Fruit fly (Drosophila melanogaster) whole organism, embryonic: ENCODE results near the gene CG33281.
A peak's percentile ranks its signal among the peaks of the same experiment; 100 is the strongest.

Experiments used
- Abd-B ChIP-seq: fragments of 200-800 bp; sonication (Bioruptor generic); optimal IDR thresholded peaks from 2 replicates; lab custom pipeline; 2018; ENCODE audit warnings: missing biosample characterization, mild to moderate bottlenecking, missing genetic modification characterization, moderate library complexity
- C15 ChIP-seq: fragments of 200-800 bp; sonication (Bioruptor generic); IDR thresholded peaks from 3 replicates; pipeline ENCODE4 v1.3.6; 2022; ENCODE audit warnings: missing biosample characterization, missing genetic modification characterization
- CG10147 ChIP-seq: fragments of 200-800 bp; sonication (Bioruptor generic); optimal IDR thresholded peaks from 2 replicates; lab custom pipeline; 2019; ENCODE audit warnings: missing biosample characterization, mild to moderate bottlenecking, missing genetic modification characterization, moderate library complexity
- CG10267 ChIP-seq: fragments of 200-800 bp; sonication (Bioruptor generic); optimal IDR thresholded peaks from 2 replicates; lab custom pipeline; 2018; ENCODE audit warnings: missing biosample characterization, mild to moderate bottlenecking, missing genetic modification characterization, moderate library complexity
- CG10462 ChIP-seq: fragments of 200-800 bp; sonication (Bioruptor generic); optimal IDR thresholded peaks from 2 replicates; lab custom pipeline; 2016; ENCODE audit warnings: missing biosample characterization, missing genetic modification characterization
- CG11696 ChIP-seq: fragments of 200-800 bp; sonication (Bioruptor generic); IDR thresholded peaks from 2 replicates; pipeline ENCODE4 v1.3.6; 2022; ENCODE audit warnings: missing biosample characterization, missing genetic modification characterization
- CG12744 ChIP-seq: fragments of 200-800 bp; sonication (Bioruptor generic); optimal IDR thresholded peaks from 2 replicates; lab custom pipeline; 2016; ENCODE audit warnings: missing biosample characterization, missing genetic modification characterization
- CG13624 ChIP-seq: fragments of 200-800 bp; sonication (Bioruptor generic); optimal IDR thresholded peaks from 2 replicates; lab custom pipeline; 2016; ENCODE audit warnings: missing biosample characterization, missing genetic modification characterization
- CG14667 ChIP-seq: fragments of 200-800 bp; sonication (Bioruptor generic); IDR thresholded peaks from 2 replicates; pipeline ENCODE4 v1.3.6; 2022; ENCODE audit warnings: missing biosample characterization, missing genetic modification characterization
- CG1602 ChIP-seq: fragments of 200-800 bp; sonication (Bioruptor generic); optimal IDR thresholded peaks from 3 replicates; lab custom pipeline; 2016; ENCODE audit warnings: missing biosample characterization, missing genetic modification characterization
- CG32772 ChIP-seq: fragments of 200-800 bp; sonication (Bioruptor generic); IDR thresholded peaks from 2 replicates; pipeline ENCODE4 v1.3.6; 2022; ENCODE audit warnings: missing biosample characterization, missing genetic modification characterization
- CG3995 ChIP-seq: fragments of 200-800 bp; sonication (Bioruptor generic); optimal IDR thresholded peaks from 3 replicates; lab custom pipeline; 2016; ENCODE audit warnings: missing biosample characterization, missing genetic modification characterization
- CG42726 ChIP-seq: fragments of 200-800 bp; sonication (Bioruptor generic); IDR thresholded peaks from 2 replicates; pipeline ENCODE4 v1.3.6; 2022; ENCODE audit warnings: missing biosample characterization, missing genetic modification characterization; ENCODE audit not compliant: partially characterized antibody
- CG4730 ChIP-seq: fragments of 200-800 bp; sonication (Bioruptor generic); IDR thresholded peaks from 2 replicates; pipeline ENCODE4 v1.3.6; 2022; ENCODE audit warnings: missing biosample characterization, missing genetic modification characterization
- CG8089 ChIP-seq: fragments of 200-800 bp; sonication (Bioruptor generic); optimal IDR thresholded peaks from 3 replicates; lab custom pipeline; 2016; ENCODE audit warnings: missing biosample characterization, missing genetic modification characterization
- CG8944 ChIP-seq: fragments of 200-800 bp; sonication (Bioruptor generic); optimal IDR thresholded peaks from 3 replicates; lab custom pipeline; 2016; ENCODE audit warnings: missing biosample characterization, missing genetic modification characterization
- CG9817 ChIP-seq: fragments of 200-800 bp; sonication (Bioruptor generic); optimal IDR thresholded peaks from 2 replicates; lab custom pipeline; 2018; ENCODE audit warnings: missing biosample characterization, mild to moderate bottlenecking, missing genetic modification characterization, moderate library complexity
- Dp ChIP-seq: fragments of 200-800 bp; sonication (Bioruptor generic); optimal IDR thresholded peaks from 2 replicates; lab custom pipeline; 2018; ENCODE audit warnings: missing biosample characterization, mild to moderate bottlenecking, missing genetic modification characterization, moderate library complexity
- E2f1 ChIP-seq: fragments of 200-800 bp; sonication (Bioruptor generic); IDR thresholded peaks from 2 replicates; pipeline ENCODE4 v1.3.6; 2022; ENCODE audit warnings: missing biosample characterization, missing genetic modification characterization
- E2f2 ChIP-seq: fragments of 200-800 bp; sonication (Bioruptor generic); IDR thresholded peaks from 2 replicates; pipeline ENCODE4 v1.3.6; 2022; ENCODE audit warnings: missing biosample characterization, missing genetic modification characterization
- Fer3 ChIP-seq: fragments of 200-800 bp; sonication (Bioruptor generic); optimal IDR thresholded peaks from 2 replicates; lab custom pipeline; 2018; ENCODE audit warnings: missing biosample characterization, mild to moderate bottlenecking, missing genetic modification characterization, moderate library complexity
- Hmx ChIP-seq: fragments of 200-800 bp; sonication (Bioruptor generic); optimal IDR thresholded peaks from 2 replicates; lab custom pipeline; 2016; ENCODE audit warnings: missing biosample characterization, missing genetic modification characterization
- MTF-1 ChIP-seq: fragments of 200-800 bp; sonication (Bioruptor generic); optimal IDR thresholded peaks from 2 replicates; lab custom pipeline; 2018; ENCODE audit warnings: missing biosample characterization, mild to moderate bottlenecking, missing genetic modification characterization, borderline replicate concordance
- Mad ChIP-seq: fragments of 200-800 bp; sonication (Bioruptor generic); optimal IDR thresholded peaks from 2 replicates; lab custom pipeline; 2016; ENCODE audit warnings: missing biosample characterization, missing genetic modification characterization
- Meics ChIP-seq: fragments of 200-800 bp; sonication (Bioruptor generic); optimal IDR thresholded peaks from 2 replicates; lab custom pipeline; 2017; ENCODE audit warnings: missing biosample characterization, mild to moderate bottlenecking, missing genetic modification characterization
- Nf-YC ChIP-seq: fragments of 200-800 bp; optimal IDR thresholded peaks from 3 replicates; lab custom pipeline; 2019; ENCODE audit warnings: missing biosample characterization, mild to moderate bottlenecking, missing genetic modification characterization, moderate library complexity
- Ssrp ChIP-seq: fragments of 200-800 bp; sonication (Bioruptor generic); optimal IDR thresholded peaks from 2 replicates; lab custom pipeline; 2018; ENCODE audit warnings: missing biosample characterization, mild to moderate bottlenecking, missing genetic modification characterization, moderate library complexity
- ab ChIP-seq: fragments of 200-800 bp; sonication (Bioruptor generic); optimal IDR thresholded peaks from 2 replicates; lab custom pipeline; 2016; ENCODE audit warnings: missing biosample characterization, missing genetic modification characterization
- ap ChIP-seq: fragments of 200-800 bp; sonication (Bioruptor generic); IDR thresholded peaks from 2 replicates; pipeline ENCODE4 v1.3.6; 2022; ENCODE audit warnings: missing biosample characterization, missing genetic modification characterization
- bab2 ChIP-seq: fragments of 200-800 bp; sonication (Bioruptor generic); optimal IDR thresholded peaks from 2 replicates; lab custom pipeline; 2016; ENCODE audit warnings: missing biosample characterization, missing genetic modification characterization
- bsh ChIP-seq, 2 experiments: fragments of 200-800 bp; sonication (Bioruptor generic); optimal IDR thresholded peaks; 2 replicates each; lab custom pipeline; 2017 to 2018; ENCODE audit warnings: mild to moderate bottlenecking in 2 of 2, missing biosample characterization in 2 of 2, missing genetic modification characterization in 2 of 2, moderate library complexity in 1 of 2
- cg ChIP-seq: fragments of 200-800 bp; sonication (Bioruptor generic); optimal IDR thresholded peaks from 3 replicates; lab custom pipeline; 2019; ENCODE audit warnings: missing biosample characterization, mild to moderate bottlenecking, missing genetic modification characterization, moderate library complexity
- da ChIP-seq: fragments of 200-800 bp; sonication (Bioruptor generic); optimal IDR thresholded peaks from 2 replicates; lab custom pipeline; 2016; ENCODE audit warnings: missing biosample characterization, missing genetic modification characterization
- danr ChIP-seq: fragments of 200-800 bp; sonication (Bioruptor generic); IDR thresholded peaks from 2 replicates; pipeline ENCODE4 v1.3.6; 2022; ENCODE audit warnings: missing biosample characterization, missing genetic modification characterization
- ftz-f1 ChIP-seq: fragments of 200-800 bp; sonication (Bioruptor generic); optimal IDR thresholded peaks from 2 replicates; lab custom pipeline; 2016; ENCODE audit warnings: missing biosample characterization, missing genetic modification characterization
- gsb ChIP-seq: fragments of 200-800 bp; sonication (Bioruptor generic); IDR thresholded peaks from 2 replicates; pipeline ENCODE4 v1.3.6; 2022; ENCODE audit warnings: missing biosample characterization, missing genetic modification characterization
- lbe ChIP-seq: fragments of 200-800 bp; sonication (Bioruptor generic); optimal IDR thresholded peaks from 2 replicates; lab custom pipeline; 2016; ENCODE audit warnings: missing biosample characterization, mild to moderate bottlenecking, missing genetic modification characterization
- lov ChIP-seq, 2 experiments: fragments of 200-800 bp in 1 of 2; fragments of >200 bp in 1 of 2; sonication (Bioruptor generic) in 1 of 2; IDR thresholded peaks in 1 of 2; optimal IDR thresholded peaks in 1 of 2; 2 replicates in 1 of 2; 3 replicates in 1 of 2; pipeline versions ENCODE4 v1.3.6 to Lab custom; 2017 to 2022; ENCODE audit warnings: missing biosample characterization in 1 of 2, missing genetic modification characterization in 1 of 2
- nerfin-2 ChIP-seq: fragments of 200-800 bp; sonication (Bioruptor generic); IDR thresholded peaks from 2 replicates; pipeline ENCODE4 v1.3.6; 2022; ENCODE audit warnings: missing biosample characterization, missing genetic modification characterization; ENCODE audit not compliant: partially characterized antibody
- oc ChIP-seq: fragments of 200-800 bp; sonication (Bioruptor generic); optimal IDR thresholded peaks from 2 replicates; lab custom pipeline; 2018; ENCODE audit warnings: missing biosample characterization, mild to moderate bottlenecking, missing genetic modification characterization, moderate library complexity
- pfk ChIP-seq: fragments of 200-800 bp; sonication (Bioruptor generic); optimal IDR thresholded peaks from 2 replicates; lab custom pipeline; 2018; ENCODE audit warnings: missing biosample characterization, mild to moderate bottlenecking, missing genetic modification characterization, moderate library complexity
- ro ChIP-seq: fragments of 200-800 bp; sonication (Bioruptor generic); IDR thresholded peaks from 2 replicates; pipeline ENCODE4 v1.3.6; 2022; ENCODE audit warnings: missing biosample characterization, missing genetic modification characterization
- sd ChIP-seq: fragments of 200-800 bp; sonication (Bioruptor generic); optimal IDR thresholded peaks from 3 replicates; lab custom pipeline; 2018; ENCODE audit warnings: missing biosample characterization, mild to moderate bottlenecking, missing genetic modification characterization, moderate library complexity
- slp2 ChIP-seq: fragments of 200-800 bp; sonication (Bioruptor generic); optimal IDR thresholded peaks from 2 replicates; lab custom pipeline; 2016; ENCODE audit warnings: missing biosample characterization, missing genetic modification characterization
- stwl ChIP-seq: fragments of 200-800 bp; sonication (Bioruptor generic); optimal IDR thresholded peaks from 3 replicates; lab custom pipeline; 2018; ENCODE audit warnings: missing biosample characterization, mild to moderate bottlenecking, missing genetic modification characterization, moderate library complexity
- usp ChIP-seq: fragments of >200 bp; optimal IDR thresholded peaks from 2 replicates; lab custom pipeline; 2017; ENCODE audit warnings: missing biosample characterization, missing genetic modification characterization
- wdn ChIP-seq: fragments of 200-800 bp; sonication (Bioruptor generic); IDR thresholded peaks from 2 replicates; pipeline ENCODE4 v1.3.6; 2022; ENCODE audit warnings: missing biosample characterization, missing genetic modification characterization
- zf30C ChIP-seq: fragments of 200-800 bp; sonication (Bioruptor generic); optimal IDR thresholded peaks from 3 replicates; lab custom pipeline; 2018; ENCODE audit warnings: missing biosample characterization, mild to moderate bottlenecking, missing genetic modification characterization

The CG33281 gene

DNA sequence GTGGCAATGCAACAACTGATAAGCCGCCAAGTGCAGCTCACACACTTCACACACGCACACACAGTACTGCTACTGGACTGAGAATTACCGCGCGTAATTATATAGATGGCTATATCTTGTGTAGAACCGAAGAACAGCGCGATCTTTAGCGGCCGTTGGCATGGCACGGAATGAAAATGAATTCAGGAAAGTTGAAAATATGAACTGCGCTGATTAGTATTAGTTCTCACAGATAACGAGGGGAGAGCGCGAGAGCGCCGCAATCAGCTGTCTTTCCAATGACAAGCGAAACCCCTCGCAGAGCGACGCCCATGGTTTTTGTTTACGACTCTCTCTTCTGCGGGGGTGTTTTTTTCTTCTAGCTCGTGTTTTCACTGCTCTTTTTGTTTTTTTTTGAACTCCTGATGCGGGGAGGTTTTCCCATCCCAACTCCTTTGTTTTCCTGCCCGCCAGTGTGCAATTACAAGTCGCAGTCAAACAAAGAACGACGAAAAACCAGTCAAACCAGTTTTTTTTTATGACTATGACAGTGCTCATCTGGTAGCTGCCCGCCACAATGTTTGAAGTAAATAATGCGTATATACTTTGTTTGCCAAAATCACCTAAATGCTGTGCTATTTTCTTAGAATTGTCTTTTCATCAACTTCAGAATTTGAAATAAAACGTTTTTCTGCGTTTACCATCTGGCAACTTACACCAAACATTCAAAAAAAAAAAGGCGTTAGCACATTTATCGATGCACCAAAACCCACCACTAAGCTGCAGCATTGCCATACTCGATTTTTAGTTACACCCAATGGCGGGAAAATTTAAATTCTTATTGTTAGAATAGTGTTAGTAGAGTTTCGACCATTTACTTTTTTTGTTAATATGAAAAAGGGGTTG lies 20.8 kb upstream of the CG33281 start, which contains the start of gene CG9663 (continued):
- no peak for TF ChIP-seq bab2 (GFP tag; lab: Kevin White, UChicago)
- no peak for TF ChIP-seq nerfin-2 (GFP tag; lab: Robert Waterston, UW)
- TF ChIP-seq CG32772 (GFP tag; lab: Robert Waterston, UW), result no peak
- TF ChIP-seq Abd-B, result no peak
- TF ChIP-seq MTF-1 (GFP tag; lab: Kevin White, UChicago), result no peak
- TF ChIP-seq da, result no peak
- TF ChIP-seq cg (GFP tag; lab: Kevin White, UChicago), result peak; percentile 67
- no peak; the same call in 1 of the 2 replicates for TF ChIP-seq wdn (GFP tag; lab: Robert Waterston, UW)
- no peak for TF ChIP-seq CG1602
- TF ChIP-seq oc (tag; lab: Kevin White, UChicago), result peak; percentile 31
- TF ChIP-seq CG10147 (GFP tag; lab: Kevin White, UChicago), result no peak
- TF ChIP-seq ro, result no peak
- no peak for TF ChIP-seq lov (optimal IDR thresholded peaks at IDR 0.05; lab: Kevin White, UChicago)
- no peak for TF ChIP-seq lov (GFP tag; IDR thresholded peaks at IDR 0.05; lab: Robert Waterston, UW)
- no peak for TF ChIP-seq Nf-YC (tag; lab: Kevin White, UChicago)
- TF ChIP-seq stwl (tag; lab: Kevin White, UChicago), result peak; percentile 95
- no peak for TF ChIP-seq usp
- TF ChIP-seq E2f1 (GFP tag; lab: Robert Waterston, UW), result peak; percentile 33; the same call in 1 of the 2 replicates
- TF ChIP-seq Fer3 (tag; lab: Kevin White, UChicago), result no peak
- TF ChIP-seq Dp, result peak; percentile 95
- no peak for TF ChIP-seq CG9817 (tag; lab: Kevin White, UChicago)
- TF ChIP-seq CG10267 (tag; lab: Kevin White, UChicago), result peak; percentile 57
- TF ChIP-seq ab (GFP tag; lab: Kevin White, UChicago), result peak; percentile 25
- TF ChIP-seq pfk (GFP tag; lab: Kevin White, UChicago), result peak; percentile 36
- no peak for TF ChIP-seq zf30C (GFP tag; lab: Kevin White, UChicago)
- no peak for TF ChIP-seq Hmx (GFP tag; lab: Kevin White, UChicago)
- TF ChIP-seq danr (GFP tag; lab: Robert Waterston, UW), result no peak
- TF ChIP-seq ap (GFP tag; lab: Robert Waterston, UW), result no peak
- no peak for TF ChIP-seq CG8089 (GFP tag; lab: Kevin White, UChicago)
- no peak for TF ChIP-seq gsb (GFP tag; lab: Robert Waterston, UW)
- TF ChIP-seq Ssrp (tag; lab: Kevin White, UChicago), result no peak
- no peak for TF ChIP-seq CG42726 (GFP tag; lab: Robert Waterston, UW)
- peak; percentile 43 for TF ChIP-seq lbe (GFP tag; lab: Kevin White, UChicago)
- no peak for TF ChIP-seq CG12744 (GFP tag; lab: Kevin White, UChicago)
- TF ChIP-seq CG10462, result no peak
- peak; percentile 47 for TF ChIP-seq ftz-f1 (GFP tag; lab: Kevin White, UChicago)
- TF ChIP-seq CG11696, result 0 out of 2 replicates have a peak, but pooled peaks have one; percentile 12
- no peak for TF ChIP-seq Mad
- peak; percentile 7 for TF ChIP-seq CG13624 (GFP tag; lab: Kevin White, UChicago)
- TF ChIP-seq CG14667 (GFP tag; lab: Robert Waterston, UW), result no peak
- TF ChIP-seq CG3995 (GFP tag; lab: Kevin White, UChicago), result no peak
- TF ChIP-seq Meics (GFP tag; lab: Kevin White, UChicago), result peak; percentile 17
- no peak for TF ChIP-seq slp2
- TF ChIP-seq CG4730 (GFP tag; lab: Robert Waterston, UW), result no peak
- TF ChIP-seq bsh (GFP tag; optimal IDR thresholded peaks at IDR 0.05; lab: Kevin White, UChicago), result peak; percentile 18 to 85
- peak; percentile 97 for TF ChIP-seq E2f2
- peak; percentile 29 for TF ChIP-seq sd (tag; lab: Kevin White, UChicago)
- no peak for TF ChIP-seq CG8944
- no peak for TF ChIP-seq C15
